Worm (Caenorhabditis elegans): ENCODE measurements around the gene srd-44.

DNA sequence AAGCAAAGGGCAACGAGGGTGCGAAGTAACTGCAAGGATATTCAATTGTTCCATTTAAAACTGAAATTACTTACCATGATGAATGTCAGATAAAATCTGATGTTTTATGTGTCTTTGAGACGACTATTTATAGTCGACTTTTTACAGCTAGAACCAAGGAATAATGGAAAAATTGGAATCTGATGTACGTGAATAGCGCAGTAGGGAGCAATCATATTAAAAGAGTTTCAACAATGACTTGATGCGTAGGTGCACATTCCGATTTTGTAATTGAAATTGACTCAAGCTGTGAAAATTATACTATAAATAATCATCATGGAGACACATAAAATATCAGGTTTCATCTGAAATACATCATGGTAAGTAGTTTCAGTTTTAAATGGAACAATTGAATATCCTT, 5.0 kb downstream of the srd-44 start, which contains the start of the genes nspc-9 and nspc-10:
- no peak for TF ChIP-seq hmbx-1 (tag; optimal IDR thresholded peaks at IDR 0.05)
- TF ChIP-seq flt-1 (GFP tag; IDR thresholded peaks at IDR 0.05) = no peak
- no peak for TF ChIP-seq F13C5.2 (tag; optimal IDR thresholded peaks at IDR 0.05)
- TF ChIP-seq tbx-37 (GFP tag; conservative IDR thresholded peaks at IDR 0.05) = no peak
- TF ChIP-seq pes-1 (GFP tag; IDR thresholded peaks at IDR 0.05) = no peak
- no peak for TF ChIP-seq hnd-1 (tag; optimal IDR thresholded peaks at IDR 0.05)
